Fruit fly (Drosophila melanogaster): Measurements from ENCODE around the gene bsh.

- TF ChIP-seq Myc (optimal IDR thresholded peaks at IDR 0.05) (no peak), Sin3A (optimal IDR thresholded peaks at IDR 0.05) (no peak), h (optimal IDR thresholded peaks at IDR 0.05) (no peak), insv (optimal IDR thresholded peaks at IDR 0.05) (no peak), ttk (optimal IDR thresholded peaks at IDR 0.05) (no peak), psq (optimal IDR thresholded peaks at IDR 0.05) (no peak)
These were observed 5.5 kb downstream of the bsh start for dm6 chr2L:19763446-19763772.
